Worm (Caenorhabditis elegans) whole organism, L2 larva: Measurements from ENCODE around the gene R04D3.4.

Experiments used
- F13H6.1 ChIP-seq: sonication (generic microtip); optimal IDR thresholded peaks from 2 replicates; lab custom pipeline; 2016; ENCODE audit warnings: missing genetic modification characterization, missing compliant biosample characterization
- R02D3.7 ChIP-seq: fragments of 150-350 bp; optimal IDR thresholded peaks from 2 replicates; lab custom pipeline; 2014; ENCODE audit warnings: missing biosample characterization, missing genetic modification characterization
- Y55F3AM.14 ChIP-seq: fragments of 200-800 bp; sonication (Bioruptor generic); optimal IDR thresholded peaks from 2 replicates; lab custom pipeline; 2018; ENCODE audit warnings: mild to moderate bottlenecking, missing genetic modification characterization, missing compliant biosample characterization
- ZK546.5 ChIP-seq: sonication (generic microtip); optimal IDR thresholded peaks from 2 replicates; lab custom pipeline; 2017; ENCODE audit warnings: missing biosample characterization, missing genetic modification characterization
- alr-1 ChIP-seq: fragments of 150-350 bp; optimal IDR thresholded peaks from 2 replicates; lab custom pipeline; 2014; ENCODE audit warnings: missing biosample characterization, missing genetic modification characterization
- aly-2 ChIP-seq: fragments of 150-350 bp; optimal IDR thresholded peaks from 2 replicates; lab custom pipeline; 2014; ENCODE audit warnings: missing biosample characterization, missing genetic modification characterization
- ama-1 ChIP-seq: fragments of 150-350 bp; optimal IDR thresholded peaks from 2 replicates; lab custom pipeline; 2018; ENCODE audit warnings: inconsistent platforms
- blmp-1 ChIP-seq: sonication (generic microtip); optimal IDR thresholded peaks from 2 replicates; lab custom pipeline; 2017; ENCODE audit warnings: missing genetic modification characterization, mild to moderate bottlenecking, missing compliant biosample characterization, antibody characterized with exemption, moderate library complexity; ENCODE audit not compliant: insufficient read depth
- ceh-16 ChIP-seq: fragments of 150-350 bp; optimal IDR thresholded peaks from 2 replicates; lab custom pipeline; 2014; ENCODE audit warnings: missing biosample characterization, missing genetic modification characterization
- crh-2 ChIP-seq: sonication (generic microtip); optimal IDR thresholded peaks from 2 replicates; lab custom pipeline; 2017; ENCODE audit warnings: missing biosample characterization, missing genetic modification characterization
- elt-1 ChIP-seq: fragments of 150-350 bp; optimal IDR thresholded peaks from 2 replicates; lab custom pipeline; 2014; ENCODE audit warnings: missing biosample characterization, missing genetic modification characterization
- elt-3 ChIP-seq: sonication (generic microtip); optimal IDR thresholded peaks from 2 replicates; lab custom pipeline; 2017; ENCODE audit warnings: missing biosample characterization, missing genetic modification characterization
- fos-1 ChIP-seq: fragments of 150-350 bp; optimal IDR thresholded peaks from 2 replicates; lab custom pipeline; 2014; ENCODE audit warnings: missing biosample characterization, missing genetic modification characterization
- lin-11 ChIP-seq: fragments of 150-350 bp; sonication (generic microtip); optimal IDR thresholded peaks from 2 replicates; lab custom pipeline; 2014; ENCODE audit warnings: missing biosample characterization, missing genetic modification characterization, inconsistent platforms, mixed read lengths
- lin-13 ChIP-seq: fragments of 150-350 bp; optimal IDR thresholded peaks from 2 replicates; lab custom pipeline; 2014; ENCODE audit warnings: missing biosample characterization, missing genetic modification reagents, missing genetic modification characterization
- lin-39 ChIP-seq: fragments of 150-350 bp; optimal IDR thresholded peaks from 2 replicates; lab custom pipeline; 2014; ENCODE audit warnings: missing biosample characterization, missing genetic modification reagents, missing genetic modification characterization
- lsy-2 ChIP-seq, 2 experiments: fragments of 150-350 bp in 1 of 2; sonication (generic microtip) in 1 of 2; optimal IDR thresholded peaks; 2 replicates each; lab custom pipeline; 2014 to 2017; ENCODE audit warnings: missing biosample characterization in 2 of 2, missing genetic modification characterization in 2 of 2
- mab-5 ChIP-seq: fragments of 150-350 bp; optimal IDR thresholded peaks from 2 replicates; lab custom pipeline; 2014; ENCODE audit warnings: missing biosample characterization, missing genetic modification characterization
- mbf-1 ChIP-seq: sonication (generic microtip); optimal IDR thresholded peaks from 2 replicates; lab custom pipeline; 2017; ENCODE audit warnings: missing biosample characterization, missing genetic modification characterization
- mdl-1 ChIP-seq, 2 experiments: fragments of 150-350 bp in 1 of 2; sonication (generic microtip) in 1 of 2; optimal IDR thresholded peaks; 2 replicates each; lab custom pipeline; 2017; ENCODE audit warnings: missing biosample characterization in 2 of 2, missing genetic modification characterization in 2 of 2
- nhr-10 ChIP-seq: sonication (generic microtip); optimal IDR thresholded peaks from 2 replicates; lab custom pipeline; 2017; ENCODE audit warnings: missing biosample characterization, missing genetic modification characterization
- nhr-11 ChIP-seq: fragments of 150-350 bp; optimal IDR thresholded peaks from 2 replicates; lab custom pipeline; 2014; ENCODE audit warnings: missing biosample characterization, missing genetic modification characterization
- nhr-12 ChIP-seq: fragments of 150-350 bp; optimal IDR thresholded peaks from 2 replicates; lab custom pipeline; 2014; ENCODE audit warnings: missing biosample characterization, missing genetic modification characterization
- nhr-129 ChIP-seq: fragments of 150-350 bp; optimal IDR thresholded peaks from 2 replicates; lab custom pipeline; 2014; ENCODE audit warnings: missing biosample characterization, missing genetic modification characterization
- nhr-21 ChIP-seq: fragments of 150-350 bp; optimal IDR thresholded peaks from 2 replicates; lab custom pipeline; 2014; ENCODE audit warnings: missing biosample characterization, missing genetic modification characterization
- nhr-23 ChIP-seq: fragments of 150-350 bp; optimal IDR thresholded peaks from 2 replicates; lab custom pipeline; 2014; ENCODE audit warnings: missing biosample characterization, missing genetic modification reagents, missing genetic modification characterization
- nhr-25 ChIP-seq: fragments of 150-350 bp; sonication (generic microtip); optimal IDR thresholded peaks from 3 replicates; lab custom pipeline; 2014; ENCODE audit warnings: missing biosample characterization, missing genetic modification characterization
- nhr-6 ChIP-seq: fragments of 150-350 bp; optimal IDR thresholded peaks from 2 replicates; lab custom pipeline; 2014; ENCODE audit warnings: missing biosample characterization, missing genetic modification characterization
- peb-1 ChIP-seq: fragments of 150-350 bp; optimal IDR thresholded peaks from 2 replicates; lab custom pipeline; 2014; ENCODE audit warnings: missing biosample characterization, missing genetic modification characterization
- sem-4 ChIP-seq: fragments of 150-350 bp; optimal IDR thresholded peaks from 2 replicates; lab custom pipeline; 2014; ENCODE audit warnings: missing biosample characterization, missing genetic modification reagents, missing genetic modification characterization
- sma-3 ChIP-seq: sonication (generic microtip); optimal IDR thresholded peaks from 2 replicates; lab custom pipeline; 2016; ENCODE audit warnings: missing genetic modification reagents, missing genetic modification characterization, missing compliant biosample characterization
- sma-9 ChIP-seq, 2 experiments: fragments of 150-350 bp in 1 of 2; sonication (generic microtip) in 1 of 2; optimal IDR thresholded peaks; 2 replicates each; lab custom pipeline; 2014 to 2016; ENCODE audit warnings: missing genetic modification characterization in 2 of 2, mild to moderate bottlenecking in 1 of 2, missing biosample characterization in 1 of 2, missing compliant biosample characterization in 1 of 2, missing genetic modification reagents in 1 of 2, moderate library complexity in 1 of 2
- snpc-4 ChIP-seq: fragments of 150-350 bp; optimal IDR thresholded peaks from 2 replicates; lab custom pipeline; 2014; ENCODE audit warnings: missing biosample characterization, missing genetic modification characterization
- unc-39 ChIP-seq: fragments of 150-350 bp; optimal IDR thresholded peaks from 2 replicates; lab custom pipeline; 2014; ENCODE audit warnings: missing biosample characterization, missing genetic modification characterization
- unc-62 ChIP-seq: fragments of 150-350 bp; optimal IDR thresholded peaks from 2 replicates; lab custom pipeline; 2014; ENCODE audit warnings: missing biosample characterization, missing genetic modification reagents, missing genetic modification characterization
- zag-1 ChIP-seq: fragments of 150-350 bp; optimal IDR thresholded peaks from 2 replicates; lab custom pipeline; 2014; ENCODE audit warnings: missing biosample characterization, missing genetic modification characterization
- ztf-1 ChIP-seq: fragments of 200-800 bp; sonication (Bioruptor generic); conservative IDR thresholded peaks from 2 replicates; pipeline ENCODE4 v1.3.6; 2022; ENCODE audit warnings: missing genetic modification characterization, missing compliant biosample characterization
- ztf-11 ChIP-seq: sonication (generic microtip); optimal IDR thresholded peaks from 2 replicates; lab custom pipeline; 2017; ENCODE audit warnings: missing biosample characterization, missing genetic modification characterization
- ztf-4 ChIP-seq: fragments of 150-350 bp; optimal IDR thresholded peaks from 2 replicates; lab custom pipeline; 2014; ENCODE audit warnings: missing biosample characterization, missing genetic modification characterization

Gene R04D3.4

ce11 chrX:13328868-13329267 lies 40.3 kb upstream of the R04D3.4 start (continued):
- TF ChIP-seq mbf-1 (tag; lab: Kevin White, UChicago) (no peak), alr-1 (tag; lab: Kevin White, UChicago) (no peak), ztf-1 (GFP tag; lab: Robert Waterston, UW) (no peak), ztf-4 (tag; lab: Kevin White, UChicago) (peak; percentile 29), ama-1 (lab: Kevin White, UChicago) (no peak), aly-2 (tag; lab: Kevin White, UChicago) (no peak), sem-4 (tag; lab: Kevin White, UChicago) (peak; percentile 80), sma-3 (GFP tag; lab: Kevin White, UChicago) (peak; percentile 85), unc-62 (GFP tag; lab: Kevin White, UChicago) (no peak), zag-1 (tag; lab: Kevin White, UChicago) (peak; percentile 57), nhr-129 (tag; lab: Kevin White, UChicago) (peak; percentile 94), mdl-1 (tag; optimal IDR thresholded peaks at IDR 0.05; lab: Kevin White, UChicago) (peak; percentile 20 to 76), ZK546.5 (no peak), nhr-23 (tag; lab: Kevin White, UChicago) (no peak), R02D3.7 (tag; lab: Kevin White, UChicago) (no peak), ceh-16 (no peak), nhr-6 (tag; lab: Kevin White, UChicago) (peak; percentile 79), lin-11 (tag; lab: Kevin White, UChicago) (peak; percentile 28), F13H6.1 (peak; percentile 89), lin-13 (GFP tag; lab: Kevin White, UChicago) (peak; percentile 64), unc-39 (tag; lab: Kevin White, UChicago) (no peak), nhr-12 (no peak), nhr-25 (tag; lab: Kevin White, UChicago) (peak; percentile 83)
- TF ChIP-seq, all 48 proteins: peak for 24

- TF ChIP-seq nhr-25 (tag; lab: Kevin White, UChicago): peak; percentile 39
- TF ChIP-seq lin-39: no peak
- no peak for TF ChIP-seq mbf-1 (tag; lab: Kevin White, UChicago)
- TF ChIP-seq nhr-21 (tag; lab: Kevin White, UChicago): peak; percentile 43
- TF ChIP-seq crh-2 (tag; lab: Kevin White, UChicago): peak; percentile 23
- TF ChIP-seq F13H6.1: peak; percentile 19
- no peak for TF ChIP-seq unc-39 (tag; lab: Kevin White, UChicago)
- TF ChIP-seq sma-3 (GFP tag; lab: Kevin White, UChicago): peak; percentile 4
- peak; percentile 74 for TF ChIP-seq sma-9 (GFP tag; optimal IDR thresholded peaks at IDR 0.05; lab: Kevin White, UChicago)
- TF ChIP-seq sma-9 (tag; optimal IDR thresholded peaks at IDR 0.05; lab: Kevin White, UChicago): no peak
- peak; percentile 84 for TF ChIP-seq fos-1 (tag; lab: Kevin White, UChicago)
Observed at ce11 chrX:13328034-13328433, 39.4 kb upstream of the R04D3.4 start, which contains the start of gene sir-2.2. TSS of gene sir-2.2 (plus strand) at chrX:13328067.

ce11 chrX:13325039-13325438 lies 36.4 kb upstream of the R04D3.4 start:
- no peak for TF ChIP-seq nhr-10
- TF ChIP-seq blmp-1 (tag; lab: Kevin White, UChicago): peak; percentile 67
- peak in 1 of 2 experiments; percentile 14 for TF ChIP-seq lsy-2 (tag; optimal IDR thresholded peaks at IDR 0.05; lab: Kevin White, UChicago)
- TF ChIP-seq mab-5 (tag; lab: Kevin White, UChicago): peak; percentile 28
- TF ChIP-seq R02D3.7 (tag; lab: Kevin White, UChicago): no peak
- TF ChIP-seq elt-3 (tag; lab: Kevin White, UChicago): no peak
- TF ChIP-seq nhr-11 (tag; lab: Kevin White, UChicago): no peak
- TF ChIP-seq Y55F3AM.14: no peak
- TF ChIP-seq snpc-4: no peak
- TF ChIP-seq nhr-6 (tag; lab: Kevin White, UChicago): no peak
- no peak for TF ChIP-seq elt-1
- peak; percentile 67 for TF ChIP-seq sma-3 (GFP tag; lab: Kevin White, UChicago)
- TF ChIP-seq nhr-129 (tag; lab: Kevin White, UChicago): no peak
- no peak for TF ChIP-seq peb-1 (tag; lab: Kevin White, UChicago)
- TF ChIP-seq lin-11 (tag; lab: Kevin White, UChicago): no peak
- TF ChIP-seq lin-13 (GFP tag; lab: Kevin White, UChicago): no peak
- peak; percentile 42 for TF ChIP-seq sma-9 (GFP tag; optimal IDR thresholded peaks at IDR 0.05; lab: Kevin White, UChicago)
- no peak for TF ChIP-seq sma-9 (tag; optimal IDR thresholded peaks at IDR 0.05; lab: Kevin White, UChicago)
- peak; percentile 81 for TF ChIP-seq nhr-25 (tag; lab: Kevin White, UChicago)
- TF ChIP-seq alr-1 (tag; lab: Kevin White, UChicago): no peak
- no peak for TF ChIP-seq ztf-11 (tag; lab: Kevin White, UChicago)
- no peak for TF ChIP-seq nhr-23 (tag; lab: Kevin White, UChicago)
- peak; percentile 70 for TF ChIP-seq nhr-21 (tag; lab: Kevin White, UChicago)
- peak; percentile 58 for TF ChIP-seq fos-1 (tag; lab: Kevin White, UChicago)
